Worm (Caenorhabditis elegans) whole organism, young adult: ENCODE measurements around the gene fipr-2.

Experiments used
- B0336.3 ChIP-seq: fragments of 200-800 bp; sonication (Bioruptor generic); IDR thresholded peaks from 2 replicates; pipeline ENCODE4 v1.3.6; 2022; ENCODE audit warnings: missing genetic modification characterization, missing compliant biosample characterization
- F22D6.2 ChIP-seq: sonication (generic microtip); optimal IDR thresholded peaks from 2 replicates; lab custom pipeline; 2016; ENCODE audit warnings: mild to moderate bottlenecking, missing genetic modification characterization, missing compliant biosample characterization
- F23B12.7 ChIP-seq: sonication (generic microtip); optimal IDR thresholded peaks from 2 replicates; lab custom pipeline; 2017; ENCODE audit warnings: missing genetic modification characterization, mild to moderate bottlenecking, missing compliant biosample characterization, antibody characterized with exemption, moderate library complexity; ENCODE audit not compliant: insufficient read depth
- F37B4.10 ChIP-seq: fragments of 200-800 bp; sonication (Bioruptor generic); IDR thresholded peaks from 2 replicates; pipeline ENCODE4 v1.3.6; 2022; ENCODE audit warnings: missing genetic modification characterization, missing compliant biosample characterization
- F49E8.2 ChIP-seq: sonication (generic microtip); optimal IDR thresholded peaks from 3 replicates; lab custom pipeline; 2017; ENCODE audit warnings: missing genetic modification characterization, mild to moderate bottlenecking, missing compliant biosample characterization, antibody characterized with exemption, moderate library complexity; ENCODE audit not compliant: insufficient read depth
- F55B11.4 ChIP-seq: sonication (generic microtip); optimal IDR thresholded peaks from 2 replicates; lab custom pipeline; 2016; ENCODE audit warnings: missing compliant biosample characterization, missing genetic modification characterization, borderline replicate concordance; ENCODE audit not compliant: insufficient read depth
- T07F8.4 ChIP-seq: sonication (generic microtip); optimal IDR thresholded peaks from 2 replicates; lab custom pipeline; 2016; ENCODE audit warnings: mild to moderate bottlenecking, missing genetic modification characterization, moderate library complexity, missing compliant biosample characterization
- T26A5.8 ChIP-seq: sonication (generic microtip); optimal IDR thresholded peaks from 2 replicates; lab custom pipeline; 2016; ENCODE audit warnings: missing genetic modification characterization, missing compliant biosample characterization
- Y95B8A.8 ChIP-seq: fragments of 200-800 bp; sonication (Bioruptor generic); IDR thresholded peaks from 2 replicates; pipeline ENCODE4 v1.3.6; 2022; ENCODE audit warnings: missing genetic modification reagents, missing genetic modification characterization, missing compliant biosample characterization
- ama-1 ChIP-seq, 3 experiments: fragments of 150-350 bp in 1 of 3; sonication (generic microtip) in 2 of 3; optimal IDR thresholded peaks; 2 replicates each; lab custom pipeline; 2014 to 2018; ENCODE audit warnings: missing biosample characterization in 2 of 3, missing genetic modification characterization in 2 of 3, missing genetic modification reagents in 2 of 3
- aptf-2 ChIP-seq: fragments of 200-800 bp; sonication (Bioruptor generic); conservative IDR thresholded peaks from 2 replicates; pipeline ENCODE4 v1.3.6; 2022; ENCODE audit warnings: missing genetic modification reagents, missing genetic modification characterization, missing compliant biosample characterization
- attf-3 ChIP-seq: fragments of 200-800 bp; sonication (Bioruptor generic); conservative IDR thresholded peaks from 2 replicates; pipeline ENCODE4 v1.3.6; 2022; ENCODE audit warnings: missing genetic modification reagents, missing genetic modification characterization, missing compliant biosample characterization
- ccch-3 ChIP-seq: fragments of 200-800 bp; sonication (Bioruptor generic); optimal IDR thresholded peaks from 2 replicates; lab custom pipeline; 2018; ENCODE audit warnings: mild to moderate bottlenecking, missing genetic modification characterization, missing compliant biosample characterization
- ceh-40 ChIP-seq: fragments of 200-800 bp; sonication (Bioruptor generic); IDR thresholded peaks from 2 replicates; pipeline ENCODE4 v1.3.6; 2022; ENCODE audit warnings: missing genetic modification characterization, missing compliant biosample characterization
- ceh-58 ChIP-seq: fragments of 200-800 bp; sonication (Bioruptor generic); IDR thresholded peaks from 2 replicates; pipeline ENCODE4 v1.3.6; 2022; ENCODE audit warnings: missing genetic modification characterization, missing compliant biosample characterization
- dpl-1 ChIP-seq: fragments of 150-350 bp; optimal IDR thresholded peaks from 2 replicates; lab custom pipeline; 2014; ENCODE audit warnings: missing biosample characterization, missing genetic modification reagents, missing genetic modification characterization
- efl-1 ChIP-seq: fragments of 150-350 bp; optimal IDR thresholded peaks from 2 replicates; lab custom pipeline; 2014; ENCODE audit warnings: missing biosample characterization, missing genetic modification reagents, missing genetic modification characterization
- egl-18 ChIP-seq: fragments of 200-800 bp; sonication (Bioruptor generic); IDR thresholded peaks from 2 replicates; pipeline ENCODE4 v1.3.6; 2022; ENCODE audit warnings: missing genetic modification reagents, missing genetic modification characterization, missing compliant biosample characterization
- hlh-12 ChIP-seq: sonication (generic microtip); optimal IDR thresholded peaks from 2 replicates; lab custom pipeline; 2016; ENCODE audit warnings: missing genetic modification characterization, missing compliant biosample characterization
- hlh-26 ChIP-seq: fragments of 200-800 bp; sonication (Bioruptor generic); conservative IDR thresholded peaks from 2 replicates; pipeline ENCODE4 v1.3.6; 2022; ENCODE audit warnings: missing genetic modification reagents, missing genetic modification characterization, missing compliant biosample characterization
- let-526 ChIP-seq: fragments of 200-800 bp; sonication (Bioruptor generic); IDR thresholded peaks from 2 replicates; pipeline ENCODE4 v1.3.6; 2022; ENCODE audit warnings: missing genetic modification reagents, missing genetic modification characterization, missing compliant biosample characterization
- lin-54 ChIP-seq: fragments of 200-800 bp; sonication (Bioruptor generic); optimal IDR thresholded peaks from 2 replicates; lab custom pipeline; 2018; ENCODE audit warnings: mild to moderate bottlenecking, missing genetic modification characterization, missing compliant biosample characterization
- madf-10 ChIP-seq: sonication (generic microtip); optimal IDR thresholded peaks from 2 replicates; lab custom pipeline; 2016; ENCODE audit warnings: mild to moderate bottlenecking, missing genetic modification characterization, missing compliant biosample characterization
- mxl-1 ChIP-seq: sonication (generic microtip); optimal IDR thresholded peaks from 2 replicates; lab custom pipeline; 2016; ENCODE audit warnings: missing genetic modification characterization, missing compliant biosample characterization
- nhr-27 ChIP-seq: fragments of 200-800 bp; sonication (Bioruptor generic); optimal IDR thresholded peaks from 2 replicates; lab custom pipeline; 2018; ENCODE audit warnings: mild to moderate bottlenecking, missing genetic modification characterization, moderate library complexity, missing compliant biosample characterization
- pbrm-1 ChIP-seq: fragments of 200-800 bp; sonication (Bioruptor generic); IDR thresholded peaks from 2 replicates; pipeline ENCODE4 v1.3.6; 2022; ENCODE audit warnings: missing genetic modification reagents, missing genetic modification characterization, missing compliant biosample characterization
- pha-4 ChIP-seq: fragments of 150-350 bp; sonication (generic microtip); optimal IDR thresholded peaks from 2 replicates; lab custom pipeline; 2014; ENCODE audit warnings: missing biosample characterization, missing genetic modification reagents, missing genetic modification characterization
- repo-1 ChIP-seq: sonication (generic microtip); optimal IDR thresholded peaks from 2 replicates; lab custom pipeline; 2017; ENCODE audit warnings: mild to moderate bottlenecking, missing genetic modification characterization, missing compliant biosample characterization
- sea-2 ChIP-seq: fragments of 200-800 bp; sonication (Bioruptor generic); IDR thresholded peaks from 2 replicates; pipeline ENCODE4 v1.3.6; 2022; ENCODE audit warnings: missing genetic modification characterization, missing compliant biosample characterization
- snpc-1.3 ChIP-seq: sonication (generic microtip); optimal IDR thresholded peaks from 2 replicates; lab custom pipeline; 2017; ENCODE audit warnings: missing genetic modification characterization, mild to moderate bottlenecking, missing compliant biosample characterization, antibody characterized with exemption, moderate library complexity, missing genotype, missing genetic modification reagents; ENCODE audit not compliant: insufficient read depth
- sptf-2 ChIP-seq: fragments of 200-800 bp; sonication (Bioruptor generic); optimal IDR thresholded peaks from 2 replicates; lab custom pipeline; 2018; ENCODE audit warnings: mild to moderate bottlenecking, missing genetic modification characterization, missing compliant biosample characterization
- tbx-9 ChIP-seq: sonication (generic microtip); optimal IDR thresholded peaks from 2 replicates; lab custom pipeline; 2016; ENCODE audit warnings: borderline replicate concordance, missing genetic modification characterization, inconsistent platforms, missing compliant biosample characterization
- xnd-1 ChIP-seq: sonication (generic microtip); optimal IDR thresholded peaks from 2 replicates; lab custom pipeline; 2016; ENCODE audit warnings: missing genotype, missing genetic modification reagents, missing genetic modification characterization, missing compliant biosample characterization
- zim-3 ChIP-seq: sonication (generic microtip); optimal IDR thresholded peaks from 2 replicates; lab custom pipeline; 2017; ENCODE audit warnings: mild to moderate bottlenecking, missing genetic modification characterization, moderate library complexity, missing compliant biosample characterization
- ztf-3 ChIP-seq: fragments of 200-800 bp; sonication (Bioruptor generic); optimal IDR thresholded peaks from 2 replicates; lab custom pipeline; 2018; ENCODE audit warnings: mild to moderate bottlenecking, missing genetic modification characterization, missing compliant biosample characterization
- ztf-6 ChIP-seq: fragments of 200-800 bp; sonication (Bioruptor generic); IDR thresholded peaks from 2 replicates; pipeline ENCODE4 v1.3.6; 2022; ENCODE audit warnings: missing genetic modification reagents, missing genetic modification characterization, missing compliant biosample characterization

Gene fipr-2

DNA sequence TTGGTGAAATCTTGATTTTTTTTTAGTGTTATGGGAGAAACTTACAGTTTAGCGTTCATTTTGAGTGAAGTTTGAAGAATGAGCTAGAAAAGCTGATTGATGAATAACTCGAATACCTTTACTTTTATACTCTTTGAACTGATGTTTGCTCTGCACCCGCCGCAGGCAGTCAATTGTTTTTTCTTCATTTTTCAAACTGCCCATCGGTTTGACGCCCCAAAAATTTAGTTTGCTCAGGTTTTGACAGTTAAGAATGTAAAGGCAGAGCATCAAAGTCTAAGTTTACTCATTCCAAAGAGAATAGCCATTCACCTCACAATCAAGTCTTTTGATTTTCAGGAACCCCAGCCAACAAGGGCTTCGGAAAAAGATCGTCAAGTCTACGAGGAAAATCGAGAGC lies 3.5 kb upstream of the fipr-2 start, which contains the start of gene fipr-1:
Gene fipr-1, minus strand, starts transcription at position 101 of the 400 bp plus-strand sequence.
- TF ChIP-seq pha-4, result no peak
- no peak for TF ChIP-seq madf-10
- TF ChIP-seq ztf-6 (GFP tag; lab: Robert Waterston, UW), result no peak
- no peak for TF ChIP-seq hlh-12 (tag; lab: Kevin White, UChicago)
- TF ChIP-seq T07F8.4 (tag; lab: Kevin White, UChicago), result no peak
- no peak for TF ChIP-seq repo-1 (tag; lab: Kevin White, UChicago)
- no peak for TF ChIP-seq snpc-1.3 (tag; lab: Kevin White, UChicago)
- TF ChIP-seq nhr-27 (tag; lab: Kevin White, UChicago), result no peak
- TF ChIP-seq Y95B8A.8 (GFP tag; lab: Robert Waterston, UW), result no peak
- TF ChIP-seq let-526 (GFP tag; lab: Robert Waterston, UW), result no peak
- no peak for TF ChIP-seq ceh-58 (GFP tag; lab: Robert Waterston, UW)
- TF ChIP-seq F55B11.4 (tag; lab: Kevin White, UChicago), result no peak
- no peak for TF ChIP-seq aptf-2 (GFP tag; lab: Robert Waterston, UW)
- no peak for TF ChIP-seq sea-2 (GFP tag; lab: Robert Waterston, UW)

DNA sequence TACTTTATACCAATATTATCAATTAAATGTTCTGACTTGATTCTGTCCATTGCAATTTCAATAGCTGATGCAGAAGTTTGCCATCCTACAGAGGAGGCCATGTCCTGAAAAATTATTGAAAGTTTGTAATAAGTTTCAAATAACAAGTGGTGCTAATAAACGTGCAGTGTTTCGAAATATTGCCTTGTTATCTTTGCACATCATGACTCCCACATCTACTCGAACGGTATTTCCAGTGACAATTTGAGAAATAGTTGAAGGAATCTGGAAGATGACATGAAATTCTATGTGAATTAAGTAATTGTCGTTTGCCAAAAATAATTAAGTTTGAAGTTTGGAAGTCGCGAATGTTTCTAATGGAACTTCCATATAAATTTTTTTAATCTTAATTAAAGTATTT lies 4.3 kb downstream of the fipr-2 start, which contains the start of gene gcy-13:
Gene gcy-13, minus strand, starts transcription at position 101 of the 400 bp plus-strand sequence.
- no peak for TF ChIP-seq zim-3 (tag; lab: Kevin White, UChicago)

DNA sequence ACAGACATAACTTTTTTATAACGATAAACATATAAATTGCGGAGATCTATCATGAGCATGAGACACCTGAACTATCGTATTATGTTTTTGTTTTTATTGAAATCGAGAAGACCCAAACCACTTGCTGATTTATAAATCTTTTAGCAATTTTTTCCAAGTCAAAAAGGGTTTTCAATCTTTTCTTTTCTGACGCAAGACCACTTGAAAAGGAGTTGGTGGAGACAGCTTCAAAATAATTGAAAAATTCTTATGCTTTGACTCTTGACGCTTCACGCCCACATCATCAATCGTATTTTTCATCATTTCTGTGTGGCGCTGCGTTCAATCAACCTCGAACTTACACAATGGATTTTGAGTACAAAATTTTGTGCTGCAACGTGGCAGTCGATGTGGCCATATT lies 6.2 kb downstream of the fipr-2 start, which contains the start of gene F23H12.7:
Gene F23H12.7, plus strand, starts transcription at position 301 of the 400 bp plus-strand sequence.
- TF ChIP-seq mxl-1 (tag; lab: Kevin White, UChicago) (no peak), F23B12.7 (tag; lab: Kevin White, UChicago) (no peak), ztf-6 (GFP tag; lab: Robert Waterston, UW) (no peak), F22D6.2 (tag; lab: Kevin White, UChicago) (no peak), sptf-2 (GFP tag; lab: Kevin White, UChicago) (no peak), ztf-3 (no peak), ccch-3 (GFP tag; lab: Kevin White, UChicago) (no peak), pbrm-1 (GFP tag; lab: Robert Waterston, UW) (no peak), hlh-26 (no peak), F37B4.10 (GFP tag; lab: Robert Waterston, UW) (no peak), F49E8.2 (tag; lab: Kevin White, UChicago) (no peak), dpl-1 (no peak), egl-18 (GFP tag; lab: Robert Waterston, UW) (no peak), hlh-12 (tag; lab: Kevin White, UChicago) (no peak), ceh-40 (GFP tag; lab: Robert Waterston, UW) (no peak), T26A5.8 (tag; lab: Kevin White, UChicago) (no peak), B0336.3 (GFP tag; lab: Robert Waterston, UW) (no peak), xnd-1 (tag; lab: Kevin White, UChicago) (no peak)
- TF ChIP-seq, all 124 proteins: peak for 0

DNA sequence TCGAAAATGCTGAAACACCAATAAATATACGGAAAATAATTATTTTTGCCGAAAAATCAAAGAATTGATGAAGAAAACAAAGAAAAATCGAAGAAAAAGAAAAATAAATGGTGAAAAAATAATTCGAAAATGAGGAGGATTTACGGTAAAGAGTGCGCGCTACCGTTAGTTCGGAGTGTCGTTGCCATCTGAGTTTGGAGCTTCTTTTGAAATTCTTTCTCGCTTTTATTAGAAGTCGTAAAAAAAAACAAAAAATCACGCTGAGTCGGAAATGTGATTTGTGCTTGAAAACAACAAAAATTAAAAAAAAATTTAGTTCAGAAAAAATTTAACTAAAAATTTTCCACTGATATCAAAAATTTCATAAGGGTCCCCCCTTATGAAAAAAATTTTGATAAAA lies 9.1 kb downstream of the fipr-2 start, which contains the start of gene F23H12.10:
Gene F23H12.10, minus strand, starts transcription at position 12 of the 400 bp plus-strand sequence.
- peak; percentile 55; the same call in 1 of the 2 replicates for TF ChIP-seq attf-3 (GFP tag; lab: Robert Waterston, UW)

DNA sequence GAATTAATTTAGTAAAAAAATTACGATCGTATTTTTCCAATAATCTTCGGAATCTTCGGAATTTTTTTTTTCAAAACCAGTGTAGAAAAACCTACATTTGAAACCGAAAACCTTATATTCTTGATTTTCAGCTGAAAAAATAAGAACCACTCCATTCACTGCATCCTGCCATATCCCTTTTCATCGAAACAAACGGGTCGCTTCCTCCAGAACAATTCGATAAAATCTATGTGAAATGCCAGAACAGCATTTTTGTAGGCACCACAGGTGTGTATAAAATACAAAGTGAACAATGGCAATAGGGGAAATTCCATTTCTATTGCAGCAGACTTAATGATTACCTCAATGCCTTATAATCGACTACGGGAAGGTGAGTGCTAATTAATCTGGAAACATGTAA lies 12.1 kb downstream of the fipr-2 start, which contains the start of gene K01D12.1:
Gene K01D12.1, plus strand, starts transcription at position 301 of the 400 bp plus-strand sequence.
- TF ChIP-seq efl-1 (GFP tag; lab: Kevin White, UChicago) (no peak), lin-54 (GFP tag; lab: Kevin White, UChicago) (no peak), let-526 (GFP tag; lab: Robert Waterston, UW) (no peak), ama-1 (optimal IDR thresholded peaks at IDR 0.05; lab: Kevin White, UChicago) (no peak), ama-1 (GFP tag; optimal IDR thresholded peaks at IDR 0.05; lab: Kevin White, UChicago) (no peak), tbx-9 (tag; lab: Kevin White, UChicago) (no peak), T26A5.8 (tag; lab: Kevin White, UChicago) (no peak)
